Worm (Caenorhabditis elegans): ENCODE results near the gene col-158.

ce11 chrV:11820551-11820950, 8.8 kb upstream of the col-158 start:
- TF ChIP-seq ZK546.5 (tag; optimal IDR thresholded peaks at IDR 0.05) (no peak), nhr-11 (tag; optimal IDR thresholded peaks at IDR 0.05) (no peak), elt-1 (tag; optimal IDR thresholded peaks at IDR 0.05) (no peak), fos-1 (tag; optimal IDR thresholded peaks at IDR 0.05) (peak; percentile 65), elt-3 (tag; optimal IDR thresholded peaks at IDR 0.05) (no peak)

Measured in whole organism, L2 larva.